Worm (Caenorhabditis elegans) whole organism, L1 larva: ENCODE measurements around the gene frpr-3.
A peak's percentile ranks its signal among the peaks of the same experiment; 100 is the strongest.

Experiments
- C34B4.2 ChIP-seq: sonication (generic microtip); optimal IDR thresholded peaks from 2 replicates; lab custom pipeline; 2017; ENCODE audit warnings: mild to moderate bottlenecking, missing genetic modification characterization, missing compliant biosample characterization
- ama-1 ChIP-seq: fragments of 150-350 bp; optimal IDR thresholded peaks from 2 replicates; lab custom pipeline; 2014
- ceh-8 ChIP-seq: fragments of 200-800 bp; sonication (Bioruptor generic); optimal IDR thresholded peaks from 2 replicates; lab custom pipeline; 2018; ENCODE audit warnings: mild to moderate bottlenecking, missing genetic modification characterization, moderate library complexity, missing compliant biosample characterization
- ceh-82 ChIP-seq, 3 experiments: fragments of 150-350 bp in 1 of 3; sonication (generic microtip) in 2 of 3; optimal IDR thresholded peaks; 2 replicates each; lab custom pipeline; 2014 to 2017; ENCODE audit warnings: missing biosample characterization in 3 of 3, missing genetic modification characterization in 3 of 3
- lin-39 ChIP-seq: fragments of 150-350 bp; optimal IDR thresholded peaks from 2 replicates; lab custom pipeline; 2014; ENCODE audit warnings: missing biosample characterization, missing genetic modification reagents, missing genetic modification characterization
- lsy-2 ChIP-seq, 2 experiments: fragments of 150-350 bp; optimal IDR thresholded peaks; 2 replicates each; lab custom pipeline; 2014; ENCODE audit warnings: missing biosample characterization in 2 of 2, missing genetic modification characterization in 2 of 2
- nhr-11 ChIP-seq: fragments of 150-350 bp; optimal IDR thresholded peaks from 2 replicates; lab custom pipeline; 2014; ENCODE audit warnings: missing biosample characterization, missing genetic modification characterization
- nhr-76 ChIP-seq: sonication (generic microtip); optimal IDR thresholded peaks from 2 replicates; lab custom pipeline; 2017; ENCODE audit warnings: missing biosample characterization, missing genetic modification characterization
- sup-37 ChIP-seq: fragments of 200-800 bp; sonication (Bioruptor generic); optimal IDR thresholded peaks from 2 replicates; lab custom pipeline; 2018; ENCODE audit warnings: mild to moderate bottlenecking, missing genetic modification characterization, missing compliant biosample characterization

- TF ChIP-seq nhr-11 (no peak), ceh-82 (tag; optimal IDR thresholded peaks at IDR 0.05; lab: Kevin White, UChicago) (no peak), sup-37 (GFP tag; lab: Kevin White, UChicago) (no peak), C34B4.2 (tag; lab: Kevin White, UChicago) (no peak), nhr-76 (no peak), ceh-8 (no peak), lsy-2 (tag; optimal IDR thresholded peaks at IDR 0.05; lab: Kevin White, UChicago) (peak; percentile 31 to 45), lin-39 (tag; lab: Kevin White, UChicago) (peak; percentile 23), ama-1 (no peak)
These were observed 51.6 kb downstream of the frpr-3 start for ce11 chrV:7822655-7823054.
